Fruit fly (Drosophila melanogaster): ENCODE data around the gene Ets65A.
"Not testable (repeated sequence)": the region's sequence is repeated elsewhere in the genome, so short reads cannot be mapped to it uniquely, and the experiment has no call there.

Gene Ets65A

dm6 chr3L:6139924-6140574 lies 42.6 kb downstream of the Ets65A start, which contains the start of gene Cpr65Av:
Gene Cpr65Av, minus strand, starts transcription at chr3L:6139974.
- no peak for TF ChIP-seq Crg-1 (GFP tag; optimal IDR thresholded peaks at IDR 0.05)
- TF ChIP-seq CG33017 (tag; optimal IDR thresholded peaks at IDR 0.05), result no peak
- TF ChIP-seq pad (GFP tag; optimal IDR thresholded peaks at IDR 0.05), result no peak
- TF ChIP-seq CG7101 (tag; optimal IDR thresholded peaks at IDR 0.05), result no peak
- no peak for TF ChIP-seq CG14711 (tag; optimal IDR thresholded peaks at IDR 0.05)
- TF ChIP-seq kay (GFP tag; ENCODE audit: borderline replicate concordance), result no peak
- no peak for TF ChIP-seq toe (GFP tag; optimal IDR thresholded peaks at IDR 0.05)

dm6 chr3L:6140771-6141472 lies 43.5 kb downstream of the Ets65A start:
- TF ChIP-seq Hr96 (GFP tag; optimal IDR thresholded peaks at IDR 0.05) (no peak), CG12768 (GFP tag; optimal IDR thresholded peaks at IDR 0.05) (no peak), bab1 (GFP tag; optimal IDR thresholded peaks at IDR 0.05) (no peak), CG5204 (GFP tag; optimal IDR thresholded peaks at IDR 0.05) (no peak), tj (GFP tag; optimal IDR thresholded peaks at IDR 0.05) (no peak), toe (GFP tag; optimal IDR thresholded peaks at IDR 0.05) (no peak), Mnt (GFP tag; optimal IDR thresholded peaks at IDR 0.05) (no peak)

dm6 chr3L:6141538-6141937 lies 44.1 kb downstream of the Ets65A start:
- TF ChIP-seq bab1 (GFP tag; optimal IDR thresholded peaks at IDR 0.05) (no peak), pad (GFP tag; optimal IDR thresholded peaks at IDR 0.05) (no peak), CG11617 (GFP tag; optimal IDR thresholded peaks at IDR 0.05) (no peak), Mnt (GFP tag; optimal IDR thresholded peaks at IDR 0.05) (no peak), cic (GFP tag; optimal IDR thresholded peaks at IDR 0.05) (no peak), Hr96 (GFP tag; optimal IDR thresholded peaks at IDR 0.05) (no peak), CG1620 (GFP tag; optimal IDR thresholded peaks at IDR 0.05) (no peak), CG14711 (tag; optimal IDR thresholded peaks at IDR 0.05) (no peak), Clk (GFP tag; optimal IDR thresholded peaks at IDR 0.05) (no peak), CG5204 (GFP tag; optimal IDR thresholded peaks at IDR 0.05) (no peak), ovo (GFP tag; optimal IDR thresholded peaks at IDR 0.05) (no peak)

- TF ChIP-seq bab1 (GFP tag; optimal IDR thresholded peaks at IDR 0.05) (no peak), CG11617 (GFP tag; optimal IDR thresholded peaks at IDR 0.05) (no peak), CG33017 (tag; optimal IDR thresholded peaks at IDR 0.05) (no peak), tj (GFP tag; optimal IDR thresholded peaks at IDR 0.05) (no peak), cic (GFP tag; optimal IDR thresholded peaks at IDR 0.05) (no peak), CG14711 (tag; optimal IDR thresholded peaks at IDR 0.05) (no peak), Crg-1 (GFP tag; optimal IDR thresholded peaks at IDR 0.05) (no peak), toe (GFP tag; optimal IDR thresholded peaks at IDR 0.05) (no peak), pad (GFP tag; optimal IDR thresholded peaks at IDR 0.05) (no peak), CG5204 (GFP tag; optimal IDR thresholded peaks at IDR 0.05) (no peak), ovo (GFP tag; optimal IDR thresholded peaks at IDR 0.05) (no peak), Hr96 (GFP tag; optimal IDR thresholded peaks at IDR 0.05) (no peak), Clk (GFP tag; optimal IDR thresholded peaks at IDR 0.05) (no peak), CG7101 (tag; optimal IDR thresholded peaks at IDR 0.05) (no peak), CG1620 (GFP tag; optimal IDR thresholded peaks at IDR 0.05) (no peak), cnc (optimal IDR thresholded peaks at IDR 0.05) (no peak)
Observed at dm6 chr3L:6142313-6142712, 44.9 kb downstream of the Ets65A start, which contains the start of gene Cpr65Aw. Gene Cpr65Aw, minus strand, starts transcription at chr3L:6142413.

- TF ChIP-seq bab1 (GFP tag; optimal IDR thresholded peaks at IDR 0.05) (no peak), pad (GFP tag; optimal IDR thresholded peaks at IDR 0.05) (no peak), Crg-1 (GFP tag; optimal IDR thresholded peaks at IDR 0.05) (no peak), CG33017 (tag; optimal IDR thresholded peaks at IDR 0.05) (no peak), ovo (GFP tag; optimal IDR thresholded peaks at IDR 0.05) (no peak), CG11617 (GFP tag; optimal IDR thresholded peaks at IDR 0.05) (no peak), Clk (GFP tag; optimal IDR thresholded peaks at IDR 0.05) (no peak), CG5204 (GFP tag; optimal IDR thresholded peaks at IDR 0.05) (no peak)
Observed at dm6 chr3L:6143188-6143755, 45.9 kb downstream of the Ets65A start, which contains the start of gene Lcp65Ad. Gene Lcp65Ad, plus strand, starts transcription at chr3L:6143395.

dm6 chr3L:6144769-6145220 lies 47.4 kb downstream of the Ets65A start, which contains the start of gene Lcp65Ac:
Gene Lcp65Ac, plus strand, starts transcription at chr3L:6144819.
- TF ChIP-seq bab1 (GFP tag; optimal IDR thresholded peaks at IDR 0.05) (no peak), Hr96 (GFP tag; optimal IDR thresholded peaks at IDR 0.05) (no peak), CG1620 (GFP tag; optimal IDR thresholded peaks at IDR 0.05) (no peak), Clk (GFP tag; optimal IDR thresholded peaks at IDR 0.05) (no peak)

- TF ChIP-seq cnc (optimal IDR thresholded peaks at IDR 0.05); CG33017 (tag; optimal IDR thresholded peaks at IDR 0.05); toe (GFP tag; optimal IDR thresholded peaks at IDR 0.05): not testable (repeated sequence)
Observed at dm6 chr3L:6146374-6146773, 49.0 kb downstream of the Ets65A start, which contains the start of gene Lcp65Ab2. Gene Lcp65Ab2, plus strand, starts transcription at chr3L:6146674.

Data from whole organism, adult.